In the genomic region with DNA sequence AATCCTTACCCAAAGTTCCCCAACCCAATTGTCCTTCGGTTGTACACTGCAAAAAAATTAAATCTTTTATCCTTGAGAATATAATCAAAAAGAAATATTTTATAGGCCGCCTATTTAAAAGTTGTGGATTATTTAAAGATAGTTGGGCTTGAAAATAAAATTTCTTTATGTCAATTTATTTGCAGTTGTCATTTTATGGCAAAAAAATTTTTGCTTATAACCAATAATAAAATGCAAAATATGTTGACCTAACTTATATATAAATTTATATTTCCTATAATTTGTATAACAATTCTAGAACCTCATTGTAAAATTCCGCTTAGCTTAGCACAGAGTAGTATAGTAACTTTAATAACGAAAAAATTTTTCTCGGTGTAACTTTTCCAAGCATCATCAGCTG, we compare ENCODE assay signal across 1 fruit fly cellular context.
TF ChIP-seq lines count a peak whose summit lies in the region.

No protein-coding gene starts in this region.

TF ChIP-seq in whole organism, embryonic, 481 proteins besides CTCF, POLR2A, EP300 and RAD21 (continued from another document):
- TF ChIP-seq CG15269 (tag; optimal IDR thresholded peaks at IDR 0.05; lab: Kevin White, UChicago) = peak; percentile 52
- TF ChIP-seq trem (tag; optimal IDR thresholded peaks at IDR 0.05; lab: Kevin White, UChicago) = no peak
- TF ChIP-seq tna (GFP tag; IDR thresholded peaks at IDR 0.05; lab: Robert Waterston, UW; ENCODE audit: partially characterized antibody) = no peak
- no peak for TF ChIP-seq Aef1 (GFP tag; IDR thresholded peaks at IDR 0.05; lab: Robert Waterston, UW)
- TF ChIP-seq dmrt99B (tag; optimal IDR thresholded peaks at IDR 0.05; lab: Kevin White, UChicago) = peak; percentile 48
- TF ChIP-seq her (GFP tag; optimal IDR thresholded peaks at IDR 0.05; lab: Kevin White, UChicago) = no peak
- no peak for TF ChIP-seq CG15696 (tag; optimal IDR thresholded peaks at IDR 0.05; lab: Kevin White, UChicago)
- no peak for TF ChIP-seq yki (optimal IDR thresholded peaks at IDR 0.05; lab: Kevin White, UChicago)
- TF ChIP-seq zen2 (GFP tag; IDR thresholded peaks at IDR 0.05; lab: Robert Waterston, UW; ENCODE audit: partially characterized antibody) = no peak
- no peak for TF ChIP-seq peb (GFP tag; IDR thresholded peaks at IDR 0.05; lab: Robert Waterston, UW)
- TF ChIP-seq H2.0 (GFP tag; IDR thresholded peaks at IDR 0.05; lab: Robert Waterston, UW) = no peak
- peak; percentile 7 for TF ChIP-seq tap (tag; optimal IDR thresholded peaks at IDR 0.05; lab: Kevin White, UChicago)
- peak; percentile 31 for TF ChIP-seq CG18619 (GFP tag; optimal IDR thresholded peaks at IDR 0.05; lab: Kevin White, UChicago)
- no peak for TF ChIP-seq H15 (GFP tag; IDR thresholded peaks at IDR 0.05; lab: Robert Waterston, UW)
- TF ChIP-seq CG14667 (GFP tag; IDR thresholded peaks at IDR 0.05; lab: Robert Waterston, UW) = no peak
- peak; percentile 9 for TF ChIP-seq odd (GFP tag; optimal IDR thresholded peaks at IDR 0.05; lab: Kevin White, UChicago)
- TF ChIP-seq nau (GFP tag; optimal IDR thresholded peaks at IDR 0.05; lab: Kevin White, UChicago) = no peak
- TF ChIP-seq CG34376 (GFP tag; optimal IDR thresholded peaks at IDR 0.05; lab: Kevin White, UChicago) = no peak
- TF ChIP-seq HHEX (GFP tag; optimal IDR thresholded peaks at IDR 0.05; lab: Kevin White, UChicago) = peak; percentile 10
- no peak for TF ChIP-seq gfzf (GFP tag; optimal IDR thresholded peaks at IDR 0.05; lab: Kevin White, UChicago)
- no peak for TF ChIP-seq pita (GFP tag; optimal IDR thresholded peaks at IDR 0.05; lab: Kevin White, UChicago)
- TF ChIP-seq CG11560 (tag; IDR thresholded peaks at IDR 0.05; lab: Robert Waterston, UW) = no peak
- TF ChIP-seq CG5953 (GFP tag; IDR thresholded peaks at IDR 0.05; lab: Robert Waterston, UW) = no peak
- no peak for TF ChIP-seq chif (GFP tag; optimal IDR thresholded peaks at IDR 0.05; lab: Kevin White, UChicago)
- no peak for TF ChIP-seq en (GFP tag; optimal IDR thresholded peaks at IDR 0.05; lab: Kevin White, UChicago)
- TF ChIP-seq Gsc (GFP tag; IDR thresholded peaks at IDR 0.05; lab: Robert Waterston, UW) = no peak
- no peak for TF ChIP-seq sens-2 (GFP tag; IDR thresholded peaks at IDR 0.05; lab: Robert Waterston, UW)
- TF ChIP-seq NK7.1 (GFP tag; optimal IDR thresholded peaks at IDR 0.05; lab: Kevin White, UChicago) = no peak
- no peak for TF ChIP-seq CG14050 (GFP tag; IDR thresholded peaks at IDR 0.05; lab: Robert Waterston, UW)
- no peak for TF ChIP-seq ttk (GFP tag; IDR thresholded peaks at IDR 0.05; lab: Robert Waterston, UW)
- no peak for TF ChIP-seq CG1792 (GFP tag; optimal IDR thresholded peaks at IDR 0.05; lab: Kevin White, UChicago)
- TF ChIP-seq CG4424 (GFP tag; optimal IDR thresholded peaks at IDR 0.05; lab: Kevin White, UChicago) = no peak
- TF ChIP-seq CG14860 (GFP tag; IDR thresholded peaks at IDR 0.05; lab: Robert Waterston, UW; ENCODE audit: partially characterized antibody) = no peak
- no peak for TF ChIP-seq pnt (GFP tag; optimal IDR thresholded peaks at IDR 0.05; lab: Kevin White, UChicago)
- no peak for TF ChIP-seq CG1024 (GFP tag; IDR thresholded peaks at IDR 0.05; lab: Robert Waterston, UW)
- no peak for TF ChIP-seq CG10321 (GFP tag; IDR thresholded peaks at IDR 0.05; lab: Robert Waterston, UW)
- TF ChIP-seq sisA (GFP tag; IDR thresholded peaks at IDR 0.05; lab: Robert Waterston, UW) = no peak
- no peak for TF ChIP-seq CG3838 (GFP tag; optimal IDR thresholded peaks at IDR 0.05; lab: Kevin White, UChicago)
- TF ChIP-seq CG11093 (GFP tag; IDR thresholded peaks at IDR 0.05; lab: Robert Waterston, UW) = no peak
- no peak for TF ChIP-seq CkIIα-i1 (GFP tag; IDR thresholded peaks at IDR 0.05; lab: Robert Waterston, UW)
- TF ChIP-seq Oli (tag; optimal IDR thresholded peaks at IDR 0.05; lab: Kevin White, UChicago) = peak; percentile 31
- no peak for TF ChIP-seq Dip2 (GFP tag; IDR thresholded peaks at IDR 0.05; lab: Robert Waterston, UW)
- no peak for TF ChIP-seq eyg (GFP tag; optimal IDR thresholded peaks at IDR 0.05; lab: Kevin White, UChicago)
- no peak for TF ChIP-seq ken (GFP tag; IDR thresholded peaks at IDR 0.05; lab: Robert Waterston, UW)
- TF ChIP-seq BtbVII (GFP tag; optimal IDR thresholded peaks at IDR 0.05; lab: Kevin White, UChicago) = peak; percentile 8
- TF ChIP-seq nmo (GFP tag; optimal IDR thresholded peaks at IDR 0.05; lab: Kevin White, UChicago) = peak; percentile 23
- TF ChIP-seq tx (GFP tag; optimal IDR thresholded peaks at IDR 0.05; lab: Kevin White, UChicago) = no peak
